Worm (Caenorhabditis elegans): ENCODE data around the gene acr-5.

Gene acr-5

DNA sequence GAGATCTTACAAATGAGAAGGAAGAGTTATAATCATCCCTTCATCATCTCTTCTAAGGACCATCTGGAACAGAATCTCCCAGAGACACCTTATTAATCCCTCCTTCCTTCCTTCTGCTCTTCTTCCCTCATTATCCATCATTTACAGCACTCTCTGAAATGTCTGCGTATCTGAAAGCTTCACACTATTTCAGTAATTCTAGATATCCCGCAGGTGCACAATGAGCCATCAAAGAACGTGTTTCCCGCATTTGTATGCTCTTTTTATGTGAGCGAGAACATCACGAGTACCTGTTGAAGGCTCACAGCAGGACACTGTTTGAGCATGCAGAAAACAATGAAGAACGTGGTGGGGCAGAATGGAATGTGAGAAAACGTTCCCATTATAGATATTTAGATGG is 38.2 kb downstream of the acr-5 start:
- no peak for TF ChIP-seq nhr-47 (tag; optimal IDR thresholded peaks at IDR 0.05)
- TF ChIP-seq lin-39 (tag; optimal IDR thresholded peaks at IDR 0.05), result no peak
- no peak for TF ChIP-seq Y116A8C.19 (tag; optimal IDR thresholded peaks at IDR 0.05; ENCODE audit: borderline replicate concordance)
- TF ChIP-seq aly-2 (tag; optimal IDR thresholded peaks at IDR 0.05), result no peak
- no peak for TF ChIP-seq fkh-4 (tag; optimal IDR thresholded peaks at IDR 0.05; ENCODE audit: borderline replicate concordance)
- TF ChIP-seq ceh-8 (GFP tag; optimal IDR thresholded peaks at IDR 0.05), result no peak
- no peak for TF ChIP-seq hlh-17 (GFP tag; optimal IDR thresholded peaks at IDR 0.05; ENCODE audit: borderline replicate concordance)
- TF ChIP-seq C34B4.2 (tag; optimal IDR thresholded peaks at IDR 0.05), result no peak
- TF ChIP-seq zag-1 (tag; optimal IDR thresholded peaks at IDR 0.05), result no peak

DNA sequence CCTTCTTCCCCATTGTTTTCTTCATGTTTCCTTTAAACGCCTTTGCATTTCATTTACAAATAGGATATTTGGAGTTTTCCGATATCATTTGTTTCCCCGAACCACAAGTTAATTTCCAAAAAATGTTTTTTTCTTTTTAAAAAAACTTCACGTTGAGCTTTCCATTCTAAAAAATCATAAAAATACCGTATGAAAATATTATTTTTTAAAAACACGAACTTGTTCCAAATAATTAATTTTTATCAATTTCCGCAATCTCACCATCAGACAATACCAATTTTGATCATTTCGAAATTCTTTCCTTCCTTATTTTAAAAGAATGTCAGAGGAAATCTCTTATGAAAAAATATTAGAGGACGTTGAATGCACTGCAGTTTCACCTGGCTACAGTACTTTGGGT is 43.1 kb downstream of the acr-5 start, which contains the start of gene wht-6:
wht-6 (plus strand) TSS at position 301 of the 400 bp plus-strand sequence.
- TF ChIP-seq pag-3 (tag; optimal IDR thresholded peaks at IDR 0.05; ENCODE audit: borderline replicate concordance, insufficient read depth) (no peak), ceh-8 (GFP tag; optimal IDR thresholded peaks at IDR 0.05) (no peak), nhr-77 (tag; optimal IDR thresholded peaks at IDR 0.05) (no peak), aha-1 (tag; optimal IDR thresholded peaks at IDR 0.05) (no peak), hpl-2 (GFP tag; optimal IDR thresholded peaks at IDR 0.05) (no peak), ceh-90 (tag; optimal IDR thresholded peaks at IDR 0.05) (no peak), elt-3 (tag; optimal IDR thresholded peaks at IDR 0.05) (no peak), skn-1 (tag; optimal IDR thresholded peaks at IDR 0.05) (no peak), ama-1 (optimal IDR thresholded peaks at IDR 0.05) (no peak), nhr-11 (tag; optimal IDR thresholded peaks at IDR 0.05) (no peak), pqm-1 (tag; optimal IDR thresholded peaks at IDR 0.05) (no peak), C34B4.2 (tag; optimal IDR thresholded peaks at IDR 0.05) (no peak), ztf-4 (tag; optimal IDR thresholded peaks at IDR 0.05) (no peak), lin-39 (tag; optimal IDR thresholded peaks at IDR 0.05) (no peak), tbx-2 (tag; optimal IDR thresholded peaks at IDR 0.05) (no peak), efl-3 (GFP tag; optimal IDR thresholded peaks at IDR 0.05) (no peak), sptf-1 (tag; optimal IDR thresholded peaks at IDR 0.05) (no peak)

DNA sequence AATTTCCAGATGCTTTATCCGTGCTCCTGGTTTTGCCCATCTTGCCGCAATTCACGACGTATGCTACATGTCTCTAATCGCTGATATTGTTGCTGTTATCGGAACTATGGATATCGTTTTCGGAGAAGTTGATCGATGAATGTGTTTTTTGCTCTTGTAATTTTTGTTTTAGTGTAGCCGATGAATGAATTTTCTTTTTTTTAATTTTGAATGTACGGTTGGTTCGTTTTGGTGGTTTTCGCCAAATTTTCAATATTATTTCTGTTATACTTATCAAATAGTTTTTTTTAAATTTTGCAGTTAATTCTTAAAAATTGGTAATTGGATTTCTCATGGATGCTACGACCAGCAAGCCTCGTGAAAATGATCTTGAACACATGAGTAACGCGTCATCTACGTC is 47.6 kb downstream of the acr-5 start, which contains the start of gene T26A5.2:
T26A5.2 (plus strand) TSS at position 301 of the 400 bp plus-strand sequence.
- TF ChIP-seq skn-1 (tag; optimal IDR thresholded peaks at IDR 0.05) (no peak), elt-2 (tag; optimal IDR thresholded peaks at IDR 0.05) (no peak), dsc-1 (tag; optimal IDR thresholded peaks at IDR 0.05) (no peak), lin-15B (tag; optimal IDR thresholded peaks at IDR 0.05) (no peak), lin-35 (GFP tag; optimal IDR thresholded peaks at IDR 0.05) (no peak), nhr-12 (tag; optimal IDR thresholded peaks at IDR 0.05) (no peak), blmp-1 (tag; optimal IDR thresholded peaks at IDR 0.05) (no peak)

DNA sequence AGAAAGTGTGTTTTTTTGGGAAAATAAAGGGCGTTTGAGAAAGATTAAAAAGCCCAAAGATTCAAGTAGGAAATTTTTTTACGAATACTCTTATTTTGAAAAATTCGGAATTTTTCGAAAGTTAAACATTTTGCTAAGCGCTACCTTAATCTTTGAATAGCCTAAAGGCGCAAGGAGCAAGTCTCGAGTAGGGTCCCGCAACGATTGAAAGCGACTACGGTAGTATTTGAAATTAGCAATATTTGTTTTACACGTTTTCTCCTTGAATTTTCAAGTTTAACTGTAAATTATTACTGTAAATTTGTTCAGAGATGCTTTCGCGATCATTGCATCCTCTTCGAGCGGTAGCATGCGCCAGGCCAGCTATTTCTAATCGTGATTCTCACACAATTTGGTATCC is 49.7 kb downstream of the acr-5 start, which contains the start of gene nduf-2.2:
nduf-2.2 (plus strand) TSS at position 310 of the 400 bp plus-strand sequence.
- TF ChIP-seq mdl-1 (tag; optimal IDR thresholded peaks at IDR 0.05) (no peak), hlh-17 (GFP tag; optimal IDR thresholded peaks at IDR 0.05; ENCODE audit: borderline replicate concordance) (no peak), zag-1 (tag; optimal IDR thresholded peaks at IDR 0.05) (no peak), rnt-1 (tag; optimal IDR thresholded peaks at IDR 0.05) (no peak), fos-1 (tag; optimal IDR thresholded peaks at IDR 0.05) (no peak), jun-1 (tag; optimal IDR thresholded peaks at IDR 0.05) (no peak), C04F5.9 (tag; optimal IDR thresholded peaks at IDR 0.05) (no peak), xbp-1 (tag; optimal IDR thresholded peaks at IDR 0.05) (no peak), fkh-4 (tag; optimal IDR thresholded peaks at IDR 0.05; ENCODE audit: borderline replicate concordance) (no peak), fkh-8 (tag; optimal IDR thresholded peaks at IDR 0.05) (no peak)
